Fruit fly (Drosophila melanogaster): Measurements from ENCODE around the gene Phs.

DNA sequence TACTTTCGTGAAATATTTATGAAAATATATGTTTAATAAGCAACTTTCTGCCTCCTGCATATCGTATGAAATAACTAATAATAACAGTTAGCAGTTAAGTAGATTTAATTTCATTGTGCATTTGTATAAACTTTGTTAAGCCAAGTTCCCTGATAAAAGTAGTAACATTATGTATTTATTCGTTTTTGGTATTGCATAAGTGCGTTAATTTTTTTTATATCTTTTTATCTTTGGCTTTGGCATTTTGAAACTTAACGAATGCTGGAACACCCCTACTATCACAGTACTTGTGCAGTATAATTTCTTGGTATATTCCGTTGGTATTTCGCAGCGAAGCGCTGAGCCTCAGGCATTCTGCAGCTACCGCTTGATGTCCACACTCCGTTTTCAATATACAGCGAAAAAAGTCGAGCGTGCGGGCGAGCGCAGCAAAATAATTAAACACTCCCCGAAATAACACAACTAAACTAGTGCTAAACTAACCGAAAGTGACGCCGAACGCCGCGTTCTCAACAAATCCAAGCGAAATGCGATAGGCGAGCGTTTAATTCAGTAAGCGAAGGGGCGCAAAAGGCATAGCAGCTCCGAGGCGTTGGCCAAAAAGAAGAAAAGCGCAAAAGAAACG, 31.1 kb upstream of the Phs start, which contains the start of gene RhoGAP71E:
- TF ChIP-seq CG17806 (tag; optimal IDR thresholded peaks at IDR 0.05) = no peak
- TF ChIP-seq CG13204 (GFP tag; optimal IDR thresholded peaks at IDR 0.05) = no peak
- peak; percentile 20 for TF ChIP-seq Snoo (tag; optimal IDR thresholded peaks at IDR 0.05)
- TF ChIP-seq EcR (GFP tag; optimal IDR thresholded peaks at IDR 0.05) = peak; percentile 33
- 0 out of 2 replicates have a peak, but pooled peaks have one; percentile 36 for TF ChIP-seq CG12605 (GFP tag; IDR thresholded peaks at IDR 0.05)
- no peak for TF ChIP-seq gl (tag; optimal IDR thresholded peaks at IDR 0.05)
- TF ChIP-seq CG14655 (GFP tag; optimal IDR thresholded peaks at IDR 0.05) = no peak
- no peak for TF ChIP-seq rn (GFP tag; IDR thresholded peaks at IDR 0.05)

Data from whole organism, pupa.